Worm (Caenorhabditis elegans) whole organism, L2 larva: ENCODE data around the gene mrpl-21.

Experiments
- C34F6.9 ChIP-seq: fragments of 150-350 bp; optimal IDR thresholded peaks from 2 replicates; lab custom pipeline; 2014; ENCODE audit warnings: missing biosample characterization, missing genetic modification characterization
- F13H6.1 ChIP-seq: sonication (generic microtip); optimal IDR thresholded peaks from 2 replicates; lab custom pipeline; 2016; ENCODE audit warnings: missing genetic modification characterization, missing compliant biosample characterization
- R02D3.7 ChIP-seq: fragments of 150-350 bp; optimal IDR thresholded peaks from 2 replicates; lab custom pipeline; 2014; ENCODE audit warnings: missing biosample characterization, missing genetic modification characterization
- Y55F3AM.14 ChIP-seq: fragments of 200-800 bp; sonication (Bioruptor generic); optimal IDR thresholded peaks from 2 replicates; lab custom pipeline; 2018; ENCODE audit warnings: mild to moderate bottlenecking, missing genetic modification characterization, missing compliant biosample characterization
- ZK546.5 ChIP-seq: sonication (generic microtip); optimal IDR thresholded peaks from 2 replicates; lab custom pipeline; 2017; ENCODE audit warnings: missing biosample characterization, missing genetic modification characterization
- alr-1 ChIP-seq: fragments of 150-350 bp; optimal IDR thresholded peaks from 2 replicates; lab custom pipeline; 2014; ENCODE audit warnings: missing biosample characterization, missing genetic modification characterization
- ama-1 ChIP-seq: fragments of 150-350 bp; optimal IDR thresholded peaks from 2 replicates; lab custom pipeline; 2018; ENCODE audit warnings: inconsistent platforms
- blmp-1 ChIP-seq: sonication (generic microtip); optimal IDR thresholded peaks from 2 replicates; lab custom pipeline; 2017; ENCODE audit warnings: missing genetic modification characterization, mild to moderate bottlenecking, missing compliant biosample characterization, antibody characterized with exemption, moderate library complexity; ENCODE audit not compliant: insufficient read depth
- crh-2 ChIP-seq: sonication (generic microtip); optimal IDR thresholded peaks from 2 replicates; lab custom pipeline; 2017; ENCODE audit warnings: missing biosample characterization, missing genetic modification characterization
- dmd-4 ChIP-seq: sonication (generic microtip); optimal IDR thresholded peaks from 2 replicates; lab custom pipeline; 2017; ENCODE audit warnings: missing biosample characterization, missing genetic modification characterization
- egl-27 ChIP-seq: sonication (generic microtip); optimal IDR thresholded peaks from 3 replicates; lab custom pipeline; 2017; ENCODE audit warnings: missing biosample characterization, missing genetic modification reagents, missing genetic modification characterization
- elt-1 ChIP-seq: fragments of 150-350 bp; optimal IDR thresholded peaks from 2 replicates; lab custom pipeline; 2014; ENCODE audit warnings: missing biosample characterization, missing genetic modification characterization
- elt-3 ChIP-seq: sonication (generic microtip); optimal IDR thresholded peaks from 2 replicates; lab custom pipeline; 2017; ENCODE audit warnings: missing biosample characterization, missing genetic modification characterization
- fos-1 ChIP-seq: fragments of 150-350 bp; optimal IDR thresholded peaks from 2 replicates; lab custom pipeline; 2014; ENCODE audit warnings: missing biosample characterization, missing genetic modification characterization
- gmeb-1 ChIP-seq: fragments of 150-350 bp; optimal IDR thresholded peaks from 2 replicates; lab custom pipeline; 2014; ENCODE audit warnings: missing biosample characterization, missing genetic modification characterization
- lin-11 ChIP-seq: fragments of 150-350 bp; sonication (generic microtip); optimal IDR thresholded peaks from 2 replicates; lab custom pipeline; 2014; ENCODE audit warnings: missing biosample characterization, missing genetic modification characterization, inconsistent platforms, mixed read lengths
- lin-13 ChIP-seq: fragments of 150-350 bp; optimal IDR thresholded peaks from 2 replicates; lab custom pipeline; 2014; ENCODE audit warnings: missing biosample characterization, missing genetic modification reagents, missing genetic modification characterization
- lin-39 ChIP-seq: fragments of 150-350 bp; optimal IDR thresholded peaks from 2 replicates; lab custom pipeline; 2014; ENCODE audit warnings: missing biosample characterization, missing genetic modification reagents, missing genetic modification characterization
- lsy-2 ChIP-seq, 2 experiments: fragments of 150-350 bp in 1 of 2; sonication (generic microtip) in 1 of 2; optimal IDR thresholded peaks; 2 replicates each; lab custom pipeline; 2014 to 2017; ENCODE audit warnings: missing biosample characterization in 2 of 2, missing genetic modification characterization in 2 of 2
- mab-5 ChIP-seq: fragments of 150-350 bp; optimal IDR thresholded peaks from 2 replicates; lab custom pipeline; 2014; ENCODE audit warnings: missing biosample characterization, missing genetic modification characterization
- mdl-1 ChIP-seq, 2 experiments: fragments of 150-350 bp in 1 of 2; sonication (generic microtip) in 1 of 2; optimal IDR thresholded peaks; 2 replicates each; lab custom pipeline; 2017; ENCODE audit warnings: missing biosample characterization in 2 of 2, missing genetic modification characterization in 2 of 2
- nhr-10 ChIP-seq: sonication (generic microtip); optimal IDR thresholded peaks from 2 replicates; lab custom pipeline; 2017; ENCODE audit warnings: missing biosample characterization, missing genetic modification characterization
- nhr-11 ChIP-seq: fragments of 150-350 bp; optimal IDR thresholded peaks from 2 replicates; lab custom pipeline; 2014; ENCODE audit warnings: missing biosample characterization, missing genetic modification characterization
- nhr-12 ChIP-seq: fragments of 150-350 bp; optimal IDR thresholded peaks from 2 replicates; lab custom pipeline; 2014; ENCODE audit warnings: missing biosample characterization, missing genetic modification characterization
- nhr-129 ChIP-seq: fragments of 150-350 bp; optimal IDR thresholded peaks from 2 replicates; lab custom pipeline; 2014; ENCODE audit warnings: missing biosample characterization, missing genetic modification characterization
- nhr-21 ChIP-seq: fragments of 150-350 bp; optimal IDR thresholded peaks from 2 replicates; lab custom pipeline; 2014; ENCODE audit warnings: missing biosample characterization, missing genetic modification characterization
- nhr-23 ChIP-seq: fragments of 150-350 bp; optimal IDR thresholded peaks from 2 replicates; lab custom pipeline; 2014; ENCODE audit warnings: missing biosample characterization, missing genetic modification reagents, missing genetic modification characterization
- nhr-25 ChIP-seq: fragments of 150-350 bp; sonication (generic microtip); optimal IDR thresholded peaks from 3 replicates; lab custom pipeline; 2014; ENCODE audit warnings: missing biosample characterization, missing genetic modification characterization
- nhr-6 ChIP-seq: fragments of 150-350 bp; optimal IDR thresholded peaks from 2 replicates; lab custom pipeline; 2014; ENCODE audit warnings: missing biosample characterization, missing genetic modification characterization
- nhr-77 ChIP-seq: fragments of 150-350 bp; optimal IDR thresholded peaks from 2 replicates; lab custom pipeline; 2014; ENCODE audit warnings: missing biosample characterization, missing genetic modification characterization
- peb-1 ChIP-seq: fragments of 150-350 bp; optimal IDR thresholded peaks from 2 replicates; lab custom pipeline; 2014; ENCODE audit warnings: missing biosample characterization, missing genetic modification characterization
- sem-4 ChIP-seq: fragments of 150-350 bp; optimal IDR thresholded peaks from 2 replicates; lab custom pipeline; 2014; ENCODE audit warnings: missing biosample characterization, missing genetic modification reagents, missing genetic modification characterization
- skn-1 ChIP-seq: sonication (generic microtip); optimal IDR thresholded peaks from 2 replicates; lab custom pipeline; 2017; ENCODE audit warnings: missing biosample characterization, missing genetic modification characterization
- sma-3 ChIP-seq: sonication (generic microtip); optimal IDR thresholded peaks from 2 replicates; lab custom pipeline; 2016; ENCODE audit warnings: missing genetic modification reagents, missing genetic modification characterization, missing compliant biosample characterization
- sma-9 ChIP-seq, 2 experiments: fragments of 150-350 bp in 1 of 2; sonication (generic microtip) in 1 of 2; optimal IDR thresholded peaks; 2 replicates each; lab custom pipeline; 2014 to 2016; ENCODE audit warnings: missing genetic modification characterization in 2 of 2, mild to moderate bottlenecking in 1 of 2, missing biosample characterization in 1 of 2, missing compliant biosample characterization in 1 of 2, missing genetic modification reagents in 1 of 2, moderate library complexity in 1 of 2
- snpc-4 ChIP-seq: fragments of 150-350 bp; optimal IDR thresholded peaks from 2 replicates; lab custom pipeline; 2014; ENCODE audit warnings: missing biosample characterization, missing genetic modification characterization
- unc-39 ChIP-seq: fragments of 150-350 bp; optimal IDR thresholded peaks from 2 replicates; lab custom pipeline; 2014; ENCODE audit warnings: missing biosample characterization, missing genetic modification characterization
- unc-55 ChIP-seq: fragments of 150-350 bp; sonication (generic microtip); optimal IDR thresholded peaks from 3 replicates; lab custom pipeline; 2014; ENCODE audit warnings: missing biosample characterization, missing genetic modification reagents, missing genetic modification characterization
- unc-62 ChIP-seq: fragments of 150-350 bp; optimal IDR thresholded peaks from 2 replicates; lab custom pipeline; 2014; ENCODE audit warnings: missing biosample characterization, missing genetic modification reagents, missing genetic modification characterization
- zag-1 ChIP-seq: fragments of 150-350 bp; optimal IDR thresholded peaks from 2 replicates; lab custom pipeline; 2014; ENCODE audit warnings: missing biosample characterization, missing genetic modification characterization
- ztf-4 ChIP-seq: fragments of 150-350 bp; optimal IDR thresholded peaks from 2 replicates; lab custom pipeline; 2014; ENCODE audit warnings: missing biosample characterization, missing genetic modification characterization

mrpl-21 gene

DNA sequence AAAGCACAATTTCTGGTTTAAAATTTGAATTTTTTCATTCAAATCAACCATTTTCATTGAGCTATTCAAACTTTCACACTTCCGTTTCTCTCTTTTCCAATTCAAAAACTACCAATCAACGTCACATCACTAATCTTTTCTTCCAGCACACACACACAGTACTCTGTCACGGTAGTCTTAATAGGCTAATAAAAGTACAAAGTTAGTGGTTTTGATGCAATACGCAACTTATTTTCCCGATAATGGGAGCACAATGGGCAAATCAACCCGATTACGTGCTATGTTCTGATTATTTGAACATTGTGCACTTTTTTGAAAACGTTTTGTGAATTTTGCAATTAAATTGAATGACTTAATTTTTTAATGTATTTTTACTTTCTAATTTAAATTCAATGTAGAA lies 16.0 kb downstream of the mrpl-21 start:
- TF ChIP-seq nhr-12 (no peak), fos-1 (tag; lab: Kevin White, UChicago) (peak; percentile 80)
- TF ChIP-seq, all 48 proteins: peak for 1

DNA sequence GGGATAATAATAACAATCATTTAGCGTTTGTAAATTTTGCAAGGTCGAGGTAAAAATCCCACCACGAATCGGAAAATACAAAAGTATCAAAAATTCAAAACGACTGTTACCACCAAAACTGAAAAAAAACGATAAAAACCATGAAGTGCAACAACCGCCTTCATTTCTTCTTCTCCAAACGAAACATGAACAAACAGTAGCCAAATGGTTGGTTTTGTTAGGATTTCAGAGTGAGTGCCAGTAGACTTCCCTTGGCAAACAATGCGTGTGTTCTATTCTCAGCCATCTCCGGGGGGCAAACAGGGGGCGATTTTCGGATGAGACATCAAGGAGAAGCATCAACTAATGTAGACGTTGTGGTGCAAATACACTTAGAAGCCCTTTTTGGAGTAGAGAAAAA lies 18.6 kb downstream of the mrpl-21 start:
- TF ChIP-seq nhr-25 (tag; lab: Kevin White, UChicago) (no peak), nhr-21 (tag; lab: Kevin White, UChicago) (no peak), elt-3 (tag; lab: Kevin White, UChicago) (no peak), dmd-4 (tag; lab: Kevin White, UChicago) (no peak), mdl-1 (tag; optimal IDR thresholded peaks at IDR 0.05; lab: Kevin White, UChicago) (no peak), lin-39 (no peak), ztf-4 (tag; lab: Kevin White, UChicago) (no peak), snpc-4 (tag; lab: Kevin White, UChicago) (no peak), sma-3 (GFP tag; lab: Kevin White, UChicago) (no peak), lin-11 (no peak), lin-13 (GFP tag; lab: Kevin White, UChicago) (no peak), blmp-1 (tag; lab: Kevin White, UChicago) (no peak), mab-5 (no peak), nhr-10 (tag; lab: Kevin White, UChicago) (no peak), Y55F3AM.14 (GFP tag; lab: Kevin White, UChicago) (no peak), sem-4 (tag; lab: Kevin White, UChicago) (no peak), unc-55 (GFP tag; lab: Kevin White, UChicago) (no peak), skn-1 (tag; lab: Kevin White, UChicago) (no peak), nhr-129 (no peak), nhr-12 (no peak)

DNA sequence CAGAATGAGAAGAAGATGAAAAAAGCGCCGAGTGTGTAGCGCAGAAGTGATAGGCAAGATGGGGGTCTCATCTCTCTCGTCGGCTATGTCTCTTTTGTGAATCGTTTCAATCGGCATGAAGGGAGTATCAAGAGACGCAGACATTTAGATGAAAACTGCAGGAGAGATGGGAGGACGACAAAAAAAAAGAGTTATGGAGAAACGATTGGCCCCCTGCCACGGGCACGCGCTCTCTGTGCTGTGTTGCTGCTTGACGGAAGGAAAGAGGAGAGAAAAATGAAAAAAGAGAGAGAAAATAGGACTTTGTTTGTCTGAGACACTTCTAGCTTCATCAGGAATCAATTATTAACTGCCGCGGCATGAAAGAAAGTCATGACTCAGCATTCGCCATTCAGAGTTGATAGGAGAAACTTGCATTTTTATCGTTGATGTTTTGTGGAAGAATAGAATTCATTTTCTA lies 19.7 kb downstream of the mrpl-21 start:
- peak; percentile 82 for TF ChIP-seq egl-27
- TF ChIP-seq nhr-77: no peak
- TF ChIP-seq nhr-25 (tag; lab: Kevin White, UChicago): peak; percentile 11
- TF ChIP-seq R02D3.7 (tag; lab: Kevin White, UChicago): no peak
- peak; percentile 35 for TF ChIP-seq gmeb-1 (tag; lab: Kevin White, UChicago)
- TF ChIP-seq unc-39 (tag; lab: Kevin White, UChicago): no peak
- TF ChIP-seq nhr-129: peak; percentile 95
- TF ChIP-seq unc-55 (GFP tag; lab: Kevin White, UChicago): peak; percentile 88
- TF ChIP-seq peb-1 (tag; lab: Kevin White, UChicago): no peak
- no peak for TF ChIP-seq unc-62 (GFP tag; lab: Kevin White, UChicago)
- peak; percentile 95 for TF ChIP-seq crh-2 (tag; lab: Kevin White, UChicago)
- TF ChIP-seq nhr-21 (tag; lab: Kevin White, UChicago): peak; percentile 52
- peak; percentile 52 for TF ChIP-seq sma-3 (GFP tag; lab: Kevin White, UChicago)
- TF ChIP-seq nhr-10 (tag; lab: Kevin White, UChicago): peak; percentile 20
- peak; percentile 75 for TF ChIP-seq lin-11
- TF ChIP-seq skn-1 (tag; lab: Kevin White, UChicago): peak; percentile 28
- peak; percentile 71 for TF ChIP-seq snpc-4 (tag; lab: Kevin White, UChicago)
- peak; percentile 82 for TF ChIP-seq sem-4 (tag; lab: Kevin White, UChicago)
- peak; percentile 84 to 91 for TF ChIP-seq mdl-1 (tag; optimal IDR thresholded peaks at IDR 0.05; lab: Kevin White, UChicago)
- no peak for TF ChIP-seq ama-1 (lab: Kevin White, UChicago)
- TF ChIP-seq ZK546.5 (tag; lab: Kevin White, UChicago): no peak
- peak; percentile 90 for TF ChIP-seq zag-1 (tag; lab: Kevin White, UChicago)
- peak; percentile 94 for TF ChIP-seq fos-1 (tag; lab: Kevin White, UChicago)
- TF ChIP-seq alr-1 (tag; lab: Kevin White, UChicago): no peak
- TF ChIP-seq mab-5: peak; percentile 86
- TF ChIP-seq C34F6.9 (tag; lab: Kevin White, UChicago): peak; percentile 96
- peak; percentile 52 for TF ChIP-seq Y55F3AM.14 (GFP tag; lab: Kevin White, UChicago)
- peak; percentile 70 to 88 for TF ChIP-seq lsy-2 (tag; optimal IDR thresholded peaks at IDR 0.05; lab: Kevin White, UChicago)
- TF ChIP-seq nhr-12: no peak
- TF ChIP-seq F13H6.1: peak; percentile 95
- no peak for TF ChIP-seq nhr-23 (tag; lab: Kevin White, UChicago)
- TF ChIP-seq nhr-6 (tag; lab: Kevin White, UChicago): peak; percentile 53
- TF ChIP-seq nhr-11 (tag; lab: Kevin White, UChicago): peak; percentile 42
- no peak for TF ChIP-seq elt-1
- peak; percentile 83 for TF ChIP-seq lin-13 (GFP tag; lab: Kevin White, UChicago)
- TF ChIP-seq sma-9 (GFP tag; optimal IDR thresholded peaks at IDR 0.05; lab: Kevin White, UChicago): peak; percentile 83
- no peak for TF ChIP-seq sma-9 (tag; optimal IDR thresholded peaks at IDR 0.05; lab: Kevin White, UChicago)
- peak; percentile 84 for TF ChIP-seq ztf-4 (tag; lab: Kevin White, UChicago)
